Worm (Caenorhabditis elegans) whole organism, midembryonic: ENCODE data around the gene tsp-2.

Experiments
- ref-1 ChIP-seq: fragments of 200-800 bp; sonication (Bioruptor generic); conservative IDR thresholded peaks from 2 replicates; pipeline ENCODE4 v1.3.6; 2022; ENCODE audit warnings: missing genetic modification reagents, missing genetic modification characterization, missing compliant biosample characterization
- ztf-23 ChIP-seq: fragments of 200-800 bp; sonication (Bioruptor generic); IDR thresholded peaks from 2 replicates; pipeline ENCODE4 v1.3.6; 2022; ENCODE audit warnings: missing genetic modification reagents, missing genetic modification characterization, missing compliant biosample characterization

- TF ChIP-seq ref-1 (GFP tag; lab: Robert Waterston, UW) (no peak), ztf-23 (GFP tag; lab: Robert Waterston, UW) (no peak)
These were observed 34.0 kb upstream of the tsp-2 start, which contains the start of the genes mps-4 and F09G8.10 for ce11 chrIII:8271676-8272225.
